Worm (Caenorhabditis elegans): ENCODE results near the gene str-134.

Gene str-134

ce11 chrV:772210-772609, 28.8 kb downstream of the str-134 start:
- no peak for TF ChIP-seq ztf-16 (tag; optimal IDR thresholded peaks at IDR 0.05)

- TF ChIP-seq nhr-11 (tag; optimal IDR thresholded peaks at IDR 0.05) (no peak), ceh-48 (tag; optimal IDR thresholded peaks at IDR 0.05) (peak; percentile 10), ceh-31 (tag; optimal IDR thresholded peaks at IDR 0.05) (peak; percentile 61), unc-42 (tag; optimal IDR thresholded peaks at IDR 0.05) (peak; percentile 64), dve-1 (tag; optimal IDR thresholded peaks at IDR 0.05) (peak; percentile 36), elt-2 (tag; optimal IDR thresholded peaks at IDR 0.05) (peak; percentile 44), ceh-9 (tag; optimal IDR thresholded peaks at IDR 0.05) (no peak), madf-2 (tag; optimal IDR thresholded peaks at IDR 0.05) (no peak), ceh-18 (tag; optimal IDR thresholded peaks at IDR 0.05) (peak; percentile 32), pax-1 (tag; optimal IDR thresholded peaks at IDR 0.05) (peak; percentile 24), nfya-1 (tag; optimal IDR thresholded peaks at IDR 0.05) (peak; percentile 83), unc-55 (GFP tag; optimal IDR thresholded peaks at IDR 0.05) (peak; percentile 77), ref-2 (tag; optimal IDR thresholded peaks at IDR 0.05) (no peak)
Measured at ce11 chrV:773256-773655, 29.8 kb downstream of the str-134 start, which contains the start of gene sti-1. sti-1 (plus strand) TSS chrV:773518.

ce11 chrV:774341-774740, 30.9 kb downstream of the str-134 start:
- TF ChIP-seq tbx-7 (tag; optimal IDR thresholded peaks at IDR 0.05): no peak
- TF ChIP-seq elt-2 (tag; optimal IDR thresholded peaks at IDR 0.05): no peak
- TF ChIP-seq ceh-34 (tag; optimal IDR thresholded peaks at IDR 0.05): no peak
- no peak for TF ChIP-seq nhr-232 (tag; optimal IDR thresholded peaks at IDR 0.05)
- TF ChIP-seq hlh-30 (tag; optimal IDR thresholded peaks at IDR 0.05; ENCODE audit: insufficient read depth): no peak
- TF ChIP-seq Y22D7AL.16 (tag; optimal IDR thresholded peaks at IDR 0.05): no peak
- no peak for TF ChIP-seq ceh-9 (tag; optimal IDR thresholded peaks at IDR 0.05)
- TF ChIP-seq tbx-2 (tag; optimal IDR thresholded peaks at IDR 0.05): no peak
- no peak for TF ChIP-seq sox-2 (GFP tag; IDR thresholded peaks at IDR 0.05)
- TF ChIP-seq pag-3 (tag; optimal IDR thresholded peaks at IDR 0.05; ENCODE audit: borderline replicate concordance): no peak
- TF ChIP-seq nfya-1 (tag; optimal IDR thresholded peaks at IDR 0.05): no peak

ce11 chrV:774875-775359, 31.5 kb downstream of the str-134 start, which contains the start of gene srbc-58:
srbc-58 (plus strand) TSS chrV:774995.
- TF ChIP-seq hlh-6 (tag; optimal IDR thresholded peaks at IDR 0.05) (no peak), ceh-9 (tag; optimal IDR thresholded peaks at IDR 0.05) (no peak), ama-1 (optimal IDR thresholded peaks at IDR 0.05) (no peak), ceh-45 (GFP tag; IDR thresholded peaks at IDR 0.05) (no peak), che-1 (tag; optimal IDR thresholded peaks at IDR 0.05) (no peak), ceh-31 (tag; optimal IDR thresholded peaks at IDR 0.05) (no peak), sox-4 (tag; optimal IDR thresholded peaks at IDR 0.05) (no peak), fkh-10 (GFP tag; optimal IDR thresholded peaks at IDR 0.05) (no peak), ets-4 (tag; optimal IDR thresholded peaks at IDR 0.05) (no peak), ceh-22 (tag; optimal IDR thresholded peaks at IDR 0.05) (no peak), unc-86 (tag; optimal IDR thresholded peaks at IDR 0.05) (no peak), elt-2 (tag; optimal IDR thresholded peaks at IDR 0.05) (no peak), pha-2 (tag; optimal IDR thresholded peaks at IDR 0.05) (no peak), hlh-30 (tag; optimal IDR thresholded peaks at IDR 0.05; ENCODE audit: insufficient read depth) (no peak), ceh-19 (GFP tag; optimal IDR thresholded peaks at IDR 0.05) (no peak)

ce11 chrV:777285-777684, 33.8 kb downstream of the str-134 start, which contains the start of gene R09E12.9:
R09E12.9 (plus strand) TSS chrV:777600.
- TF ChIP-seq ref-2 (tag; optimal IDR thresholded peaks at IDR 0.05): no peak
- TF ChIP-seq elt-4 (tag; optimal IDR thresholded peaks at IDR 0.05): no peak
- TF ChIP-seq sox-2 (GFP tag; IDR thresholded peaks at IDR 0.05): no peak
- TF ChIP-seq tbx-2 (tag; optimal IDR thresholded peaks at IDR 0.05): no peak
- TF ChIP-seq npax-4 (tag; optimal IDR thresholded peaks at IDR 0.05): no peak
- no peak for TF ChIP-seq pat-9 (tag; optimal IDR thresholded peaks at IDR 0.05)
- no peak for TF ChIP-seq C38D4.7 (GFP tag; optimal IDR thresholded peaks at IDR 0.05)
